Worm (Caenorhabditis elegans): ENCODE measurements around the gene ugt-3.

- TF ChIP-seq arid-1 (GFP tag; conservative IDR thresholded peaks at IDR 0.05), result no peak
- no peak for TF ChIP-seq nhr-28 (tag; optimal IDR thresholded peaks at IDR 0.05)
- TF ChIP-seq ceh-62 (tag; optimal IDR thresholded peaks at IDR 0.05), result no peak
- TF ChIP-seq lin-39 (tag; optimal IDR thresholded peaks at IDR 0.05), result no peak
- no peak for TF ChIP-seq saeg-2 (GFP tag; IDR thresholded peaks at IDR 0.05)
- no peak for TF ChIP-seq mep-1 (tag; optimal IDR thresholded peaks at IDR 0.05)
- no peak for TF ChIP-seq ama-1 (optimal IDR thresholded peaks at IDR 0.05)
- no peak for TF ChIP-seq tag-97 (GFP tag; IDR thresholded peaks at IDR 0.05)
- no peak for TF ChIP-seq dve-1 (tag; optimal IDR thresholded peaks at IDR 0.05; ENCODE audit: insufficient read depth)
- no peak for TF ChIP-seq ceh-28 (tag; optimal IDR thresholded peaks at IDR 0.05)
- no peak for TF ChIP-seq pqm-1 (tag; optimal IDR thresholded peaks at IDR 0.05)
- TF ChIP-seq egl-27 (tag; optimal IDR thresholded peaks at IDR 0.05), result no peak
- TF ChIP-seq unc-62 (GFP tag; optimal IDR thresholded peaks at IDR 0.05 in 1 of 2), result no peak
- TF ChIP-seq unc-62 (tag; optimal IDR thresholded peaks at IDR 0.05), result no peak
These were observed 35.3 kb upstream of the ugt-3 start, which contains the start of gene C44H9.4 for ce11 chrV:12835388-12835787.

Data from whole organism, L4 larva.